Worm (Caenorhabditis elegans) whole organism, L2 larva: ENCODE measurements around the gene sra-7.

Experiments
- R02D3.7 ChIP-seq: fragments of 150-350 bp; optimal IDR thresholded peaks from 2 replicates; lab custom pipeline; 2014; ENCODE audit warnings: missing biosample characterization, missing genetic modification characterization
- ama-1 ChIP-seq: fragments of 150-350 bp; optimal IDR thresholded peaks from 2 replicates; lab custom pipeline; 2018; ENCODE audit warnings: inconsistent platforms
- egl-27 ChIP-seq: sonication (generic microtip); optimal IDR thresholded peaks from 3 replicates; lab custom pipeline; 2017; ENCODE audit warnings: missing biosample characterization, missing genetic modification reagents, missing genetic modification characterization
- lin-13 ChIP-seq: fragments of 150-350 bp; optimal IDR thresholded peaks from 2 replicates; lab custom pipeline; 2014; ENCODE audit warnings: missing biosample characterization, missing genetic modification reagents, missing genetic modification characterization
- lsy-2 ChIP-seq, 2 experiments: fragments of 150-350 bp in 1 of 2; sonication (generic microtip) in 1 of 2; optimal IDR thresholded peaks; 2 replicates each; lab custom pipeline; 2014 to 2017; ENCODE audit warnings: missing biosample characterization in 2 of 2, missing genetic modification characterization in 2 of 2
- mab-5 ChIP-seq: fragments of 150-350 bp; optimal IDR thresholded peaks from 2 replicates; lab custom pipeline; 2014; ENCODE audit warnings: missing biosample characterization, missing genetic modification characterization
- mdl-1 ChIP-seq, 2 experiments: fragments of 150-350 bp in 1 of 2; sonication (generic microtip) in 1 of 2; optimal IDR thresholded peaks; 2 replicates each; lab custom pipeline; 2017; ENCODE audit warnings: missing biosample characterization in 2 of 2, missing genetic modification characterization in 2 of 2
- nhr-12 ChIP-seq: fragments of 150-350 bp; optimal IDR thresholded peaks from 2 replicates; lab custom pipeline; 2014; ENCODE audit warnings: missing biosample characterization, missing genetic modification characterization
- nhr-21 ChIP-seq: fragments of 150-350 bp; optimal IDR thresholded peaks from 2 replicates; lab custom pipeline; 2014; ENCODE audit warnings: missing biosample characterization, missing genetic modification characterization
- nhr-237 ChIP-seq: fragments of 150-350 bp; optimal IDR thresholded peaks from 2 replicates; lab custom pipeline; 2014; ENCODE audit warnings: missing biosample characterization, missing genetic modification characterization
- sma-9 ChIP-seq, 2 experiments: fragments of 150-350 bp in 1 of 2; sonication (generic microtip) in 1 of 2; optimal IDR thresholded peaks; 2 replicates each; lab custom pipeline; 2014 to 2016; ENCODE audit warnings: missing genetic modification characterization in 2 of 2, mild to moderate bottlenecking in 1 of 2, missing biosample characterization in 1 of 2, missing compliant biosample characterization in 1 of 2, missing genetic modification reagents in 1 of 2, moderate library complexity in 1 of 2
- unc-62 ChIP-seq: fragments of 150-350 bp; optimal IDR thresholded peaks from 2 replicates; lab custom pipeline; 2014; ENCODE audit warnings: missing biosample characterization, missing genetic modification reagents, missing genetic modification characterization
- ztf-11 ChIP-seq: sonication (generic microtip); optimal IDR thresholded peaks from 2 replicates; lab custom pipeline; 2017; ENCODE audit warnings: missing biosample characterization, missing genetic modification characterization
- ztf-4 ChIP-seq: fragments of 150-350 bp; optimal IDR thresholded peaks from 2 replicates; lab custom pipeline; 2014; ENCODE audit warnings: missing biosample characterization, missing genetic modification characterization

DNA sequence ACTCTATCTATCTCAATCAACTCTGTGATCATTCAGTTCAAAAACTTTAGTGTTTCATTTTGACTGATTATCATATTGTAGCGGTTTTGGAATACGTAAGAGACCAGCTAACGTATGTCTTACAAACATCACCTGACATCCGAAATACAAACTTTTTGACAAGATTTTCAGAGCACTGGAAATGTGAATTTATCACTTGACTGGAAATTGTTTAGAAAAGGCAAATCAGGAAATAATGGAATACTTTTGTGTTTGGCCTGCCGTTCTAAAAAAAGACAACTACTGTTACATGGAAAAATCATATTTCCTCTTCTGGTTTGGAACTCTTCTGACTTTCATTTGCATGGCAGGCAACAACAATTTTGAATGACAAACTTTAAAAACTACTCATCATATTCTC lies 7.0 kb downstream of the sra-7 start, which contains the start of gene F35H8.12:
- TF ChIP-seq egl-27 (tag; lab: Kevin White, UChicago) (no peak), nhr-12 (tag; lab: Kevin White, UChicago) (no peak), ama-1 (no peak), unc-62 (no peak), mab-5 (tag; lab: Kevin White, UChicago) (no peak), sma-9 (GFP tag; optimal IDR thresholded peaks at IDR 0.05; lab: Kevin White, UChicago) (no peak), sma-9 (tag; optimal IDR thresholded peaks at IDR 0.05; lab: Kevin White, UChicago) (no peak), mdl-1 (tag; optimal IDR thresholded peaks at IDR 0.05; lab: Kevin White, UChicago) (no peak), nhr-21 (no peak), ztf-11 (tag; lab: Kevin White, UChicago) (no peak), ztf-4 (tag; lab: Kevin White, UChicago) (no peak), lin-13 (GFP tag; lab: Kevin White, UChicago) (no peak), R02D3.7 (tag; lab: Kevin White, UChicago) (no peak), nhr-237 (tag; lab: Kevin White, UChicago) (no peak), lsy-2 (tag; optimal IDR thresholded peaks at IDR 0.05; lab: Kevin White, UChicago) (no peak)
